Fruit fly (Drosophila melanogaster) whole organism, embryonic: Measurements from ENCODE around the gene Mocs1.

Experiments used
- Asciz ChIP-seq: fragments of 200-800 bp; sonication (Bioruptor generic); optimal IDR thresholded peaks from 2 replicates; lab custom pipeline; 2017; ENCODE audit warnings: missing biosample characterization, mild to moderate bottlenecking, missing genetic modification characterization, missing genetic modification reagents
- C15 ChIP-seq: fragments of 200-800 bp; sonication (Bioruptor generic); IDR thresholded peaks from 3 replicates; pipeline ENCODE4 v1.3.6; 2022; ENCODE audit warnings: missing biosample characterization, missing genetic modification characterization
- CG10267 ChIP-seq: fragments of 200-800 bp; sonication (Bioruptor generic); optimal IDR thresholded peaks from 2 replicates; lab custom pipeline; 2018; ENCODE audit warnings: missing biosample characterization, mild to moderate bottlenecking, missing genetic modification characterization, moderate library complexity
- CG10274 ChIP-seq: fragments of 200-800 bp; sonication (Bioruptor generic); optimal IDR thresholded peaks from 3 replicates; lab custom pipeline; 2017; ENCODE audit warnings: missing biosample characterization, mild to moderate bottlenecking, missing genetic modification characterization
- CG10979 ChIP-seq: fragments of 200-800 bp; sonication (Bioruptor generic); optimal IDR thresholded peaks from 2 replicates; lab custom pipeline; 2018; ENCODE audit warnings: missing biosample characterization, mild to moderate bottlenecking, missing genetic modification characterization, moderate library complexity
- CG11085 ChIP-seq: fragments of 200-800 bp; sonication (Bioruptor generic); IDR thresholded peaks from 2 replicates; pipeline ENCODE4 v1.3.6; 2022; ENCODE audit warnings: missing biosample characterization, missing genetic modification characterization
- CG11695 ChIP-seq: fragments of 200-800 bp; sonication (Bioruptor generic); IDR thresholded peaks from 3 replicates; pipeline ENCODE4 v1.3.6; 2022; ENCODE audit warnings: missing biosample characterization, missing genetic modification characterization
- CG12071 ChIP-seq: fragments of 200-800 bp; sonication (Bioruptor generic); optimal IDR thresholded peaks from 3 replicates; lab custom pipeline; 2018; ENCODE audit warnings: missing biosample characterization, mild to moderate bottlenecking, missing genetic modification characterization
- CG12219 ChIP-seq: fragments of 200-800 bp; sonication (Bioruptor generic); optimal IDR thresholded peaks from 3 replicates; lab custom pipeline; 2018; ENCODE audit warnings: missing biosample characterization, mild to moderate bottlenecking, missing genetic modification characterization
- CG12391 ChIP-seq: fragments of 200-800 bp; sonication (Bioruptor generic); optimal IDR thresholded peaks from 3 replicates; lab custom pipeline; 2018; ENCODE audit warnings: missing biosample characterization, mild to moderate bottlenecking, missing genetic modification characterization, moderate library complexity
- CG13296 ChIP-seq: fragments of 200-800 bp; sonication (Bioruptor generic); optimal IDR thresholded peaks from 3 replicates; lab custom pipeline; 2018; ENCODE audit warnings: missing biosample characterization, mild to moderate bottlenecking, missing genetic modification characterization
- CG15696 ChIP-seq: fragments of 200-800 bp; sonication (Bioruptor generic); optimal IDR thresholded peaks from 2 replicates; lab custom pipeline; 2019; ENCODE audit warnings: missing biosample characterization, mild to moderate bottlenecking, missing genetic modification characterization, moderate library complexity
- CG17829 ChIP-seq: fragments of 200-800 bp; optimal IDR thresholded peaks from 2 replicates; lab custom pipeline; 2019; ENCODE audit warnings: missing biosample characterization, mild to moderate bottlenecking, missing genetic modification characterization, moderate library complexity
- CG1792 ChIP-seq: fragments of 200-800 bp; sonication (Bioruptor generic); optimal IDR thresholded peaks from 2 replicates; lab custom pipeline; 2016; ENCODE audit warnings: missing biosample characterization, missing genetic modification characterization
- CG18599 ChIP-seq: fragments of 200-800 bp; sonication (Bioruptor generic); optimal IDR thresholded peaks from 3 replicates; lab custom pipeline; 2017; ENCODE audit warnings: missing biosample characterization, missing genetic modification characterization, mild to moderate bottlenecking, moderate library complexity, missing genetic modification reagents
- CG18764 ChIP-seq: fragments of 200-800 bp; sonication (Bioruptor generic); optimal IDR thresholded peaks from 3 replicates; lab custom pipeline; 2016; ENCODE audit warnings: missing biosample characterization, missing genetic modification characterization
- CG2120 ChIP-seq: fragments of 200-800 bp; sonication (Bioruptor generic); optimal IDR thresholded peaks from 3 replicates; lab custom pipeline; 2016; ENCODE audit warnings: missing biosample characterization, missing genetic modification characterization
- CG2712 ChIP-seq: fragments of 200-800 bp; optimal IDR thresholded peaks from 3 replicates; lab custom pipeline; 2019; ENCODE audit warnings: missing biosample characterization, mild to moderate bottlenecking, missing genetic modification characterization, moderate library complexity
- CG2875 ChIP-seq: fragments of 200-800 bp; sonication (Bioruptor generic); optimal IDR thresholded peaks from 2 replicates; lab custom pipeline; 2017; ENCODE audit warnings: missing biosample characterization, mild to moderate bottlenecking, missing genetic modification characterization, missing genetic modification reagents
- CG3065 ChIP-seq: fragments of 200-800 bp; sonication (Bioruptor generic); optimal IDR thresholded peaks from 2 replicates; lab custom pipeline; 2016; ENCODE audit warnings: missing biosample characterization, missing genetic modification characterization
- CG3281 ChIP-seq: fragments of 200-800 bp; sonication (Bioruptor generic); optimal IDR thresholded peaks from 3 replicates; lab custom pipeline; 2017; ENCODE audit warnings: missing biosample characterization, mild to moderate bottlenecking, missing genetic modification characterization
- CG33213 ChIP-seq: fragments of 200-800 bp; sonication (Bioruptor generic); optimal IDR thresholded peaks from 3 replicates; lab custom pipeline; 2016; ENCODE audit warnings: missing biosample characterization, missing genetic modification characterization
- CG3847 ChIP-seq: fragments of 200-800 bp; sonication (Bioruptor generic); IDR thresholded peaks from 2 replicates; pipeline ENCODE4 v1.3.6; 2022; ENCODE audit warnings: missing biosample characterization, missing genetic modification characterization
- CG4854 ChIP-seq: fragments of 200-800 bp; sonication (Bioruptor generic); optimal IDR thresholded peaks from 2 replicates; lab custom pipeline; 2016; ENCODE audit warnings: missing biosample characterization, missing genetic modification characterization, inconsistent platforms
- CG6254 ChIP-seq: fragments of 200-800 bp; sonication (Bioruptor generic); optimal IDR thresholded peaks from 3 replicates; lab custom pipeline; 2017; ENCODE audit warnings: mild to moderate bottlenecking, missing biosample characterization, missing genetic modification reagents, missing genetic modification characterization
- CG6683 ChIP-seq: fragments of 200-800 bp; sonication (Bioruptor generic); optimal IDR thresholded peaks from 2 replicates; lab custom pipeline; 2017; ENCODE audit warnings: missing biosample characterization, mild to moderate bottlenecking, missing genetic modification characterization, missing genetic modification reagents
- CG6813 ChIP-seq: fragments of 200-800 bp; sonication (Bioruptor generic); optimal IDR thresholded peaks from 2 replicates; lab custom pipeline; 2017; ENCODE audit warnings: missing biosample characterization, missing genetic modification characterization, mild to moderate bottlenecking, moderate library complexity, missing genetic modification reagents
- CrebB ChIP-seq: fragments of 200-800 bp; sonication (Bioruptor generic); optimal IDR thresholded peaks from 3 replicates; lab custom pipeline; 2018; ENCODE audit warnings: missing biosample characterization, mild to moderate bottlenecking, missing genetic modification characterization
- Dek ChIP-seq: fragments of 200-800 bp; sonication (Bioruptor generic); optimal IDR thresholded peaks from 3 replicates; lab custom pipeline; 2019; ENCODE audit warnings: missing biosample characterization, mild to moderate bottlenecking, missing genetic modification characterization, moderate library complexity
- Eip74EF ChIP-seq, 2 experiments: fragments of 200-800 bp in 1 of 2; fragments of >200 bp in 1 of 2; sonication (Bioruptor generic) in 1 of 2; optimal IDR thresholded peaks; 2 replicates each; lab custom pipeline; 2017 to 2019; ENCODE audit warnings: missing biosample characterization in 2 of 2, missing genetic modification characterization in 2 of 2, mild to moderate bottlenecking in 1 of 2, moderate library complexity in 1 of 2
- Fer1 ChIP-seq: fragments of 200-800 bp; sonication (Bioruptor generic); optimal IDR thresholded peaks from 2 replicates; lab custom pipeline; 2017; ENCODE audit warnings: missing biosample characterization, mild to moderate bottlenecking, missing genetic modification characterization
- Fer2 ChIP-seq: fragments of 200-800 bp; sonication (Bioruptor generic); optimal IDR thresholded peaks from 2 replicates; lab custom pipeline; 2018; ENCODE audit warnings: missing biosample characterization, mild to moderate bottlenecking, missing genetic modification characterization, moderate library complexity
- HLHmδ ChIP-seq: fragments of 200-800 bp; sonication (Bioruptor generic); optimal IDR thresholded peaks from 2 replicates; lab custom pipeline; 2018; ENCODE audit warnings: missing biosample characterization, mild to moderate bottlenecking, missing genetic modification characterization, moderate library complexity
- Hmx ChIP-seq: fragments of 200-800 bp; sonication (Bioruptor generic); optimal IDR thresholded peaks from 2 replicates; lab custom pipeline; 2016; ENCODE audit warnings: missing biosample characterization, missing genetic modification characterization
- Max ChIP-seq: fragments of 200-800 bp; sonication (Bioruptor generic); optimal IDR thresholded peaks from 2 replicates; lab custom pipeline; 2016; ENCODE audit warnings: missing biosample characterization, mild to moderate bottlenecking, missing genetic modification characterization
- Meics ChIP-seq: fragments of 200-800 bp; sonication (Bioruptor generic); optimal IDR thresholded peaks from 2 replicates; lab custom pipeline; 2017; ENCODE audit warnings: missing biosample characterization, mild to moderate bottlenecking, missing genetic modification characterization
- Sox100B ChIP-seq: fragments of 200-800 bp; sonication (Bioruptor generic); optimal IDR thresholded peaks from 3 replicates; lab custom pipeline; 2018; ENCODE audit warnings: missing biosample characterization, mild to moderate bottlenecking, missing genetic modification characterization
- Sox102F ChIP-seq: fragments of 200-800 bp; sonication (Bioruptor generic); optimal IDR thresholded peaks from 2 replicates; lab custom pipeline; 2018; ENCODE audit warnings: missing biosample characterization, mild to moderate bottlenecking, missing genetic modification characterization, moderate library complexity
- Sry-β ChIP-seq: fragments of 200-800 bp; sonication (Bioruptor generic); optimal IDR thresholded peaks from 2 replicates; lab custom pipeline; 2018; ENCODE audit warnings: missing biosample characterization, mild to moderate bottlenecking, missing genetic modification characterization, moderate library complexity
- bbx ChIP-seq: fragments of 200-800 bp; sonication (Bioruptor generic); IDR thresholded peaks from 2 replicates; pipeline ENCODE4 v1.3.6; 2022; ENCODE audit warnings: missing biosample characterization, missing genetic modification characterization; ENCODE audit not compliant: partially characterized antibody
- caup ChIP-seq: fragments of 200-800 bp; sonication (Bioruptor generic); optimal IDR thresholded peaks from 3 replicates; lab custom pipeline; 2017; ENCODE audit warnings: missing biosample characterization, mild to moderate bottlenecking, missing genetic modification characterization, moderate library complexity; ENCODE audit not compliant: severe bottlenecking
- dimm ChIP-seq: fragments of 200-800 bp; sonication (Bioruptor generic); IDR thresholded peaks from 2 replicates; pipeline ENCODE4 v1.3.6; 2022; ENCODE audit warnings: missing biosample characterization, missing genetic modification characterization
- fd96Cb ChIP-seq: fragments of 200-800 bp; sonication (Bioruptor generic); optimal IDR thresholded peaks from 2 replicates; lab custom pipeline; 2018; ENCODE audit warnings: missing biosample characterization, mild to moderate bottlenecking, missing genetic modification characterization, moderate library complexity
- org-1 ChIP-seq: fragments of 200-800 bp; sonication (Bioruptor generic); optimal IDR thresholded peaks from 2 replicates; lab custom pipeline; 2017; ENCODE audit warnings: missing biosample characterization, missing genetic modification characterization
- psq ChIP-seq: fragments of 200-800 bp; sonication (Bioruptor generic); optimal IDR thresholded peaks from 2 replicates; lab custom pipeline; 2017; ENCODE audit warnings: missing biosample characterization, missing genetic modification characterization
- sens ChIP-seq: fragments of 200-800 bp; sonication (Bioruptor generic); peaks from one replicate; lab custom pipeline; 2016; ENCODE audit warnings: missing biosample characterization, missing genetic modification characterization
- sob ChIP-seq: fragments of 200-800 bp; sonication (Bioruptor generic); IDR thresholded peaks from 2 replicates; pipeline ENCODE4 v1.3.6; 2022; ENCODE audit warnings: missing biosample characterization, missing genetic modification characterization
- tap ChIP-seq: fragments of 200-800 bp; optimal IDR thresholded peaks from 3 replicates; lab custom pipeline; 2019; ENCODE audit warnings: missing biosample characterization, mild to moderate bottlenecking, missing genetic modification characterization, moderate library complexity
- wek ChIP-seq: fragments of 200-800 bp; sonication (Bioruptor generic); optimal IDR thresholded peaks from 3 replicates; lab custom pipeline; 2018; ENCODE audit warnings: missing biosample characterization, mild to moderate bottlenecking, missing genetic modification characterization, moderate library complexity
- zfh1 ChIP-seq: fragments of 200-800 bp; sonication (Bioruptor generic); IDR thresholded peaks from 3 replicates; pipeline ENCODE4 v1.3.6; 2022; ENCODE audit warnings: missing biosample characterization, missing genetic modification characterization

Mocs1 gene

DNA sequence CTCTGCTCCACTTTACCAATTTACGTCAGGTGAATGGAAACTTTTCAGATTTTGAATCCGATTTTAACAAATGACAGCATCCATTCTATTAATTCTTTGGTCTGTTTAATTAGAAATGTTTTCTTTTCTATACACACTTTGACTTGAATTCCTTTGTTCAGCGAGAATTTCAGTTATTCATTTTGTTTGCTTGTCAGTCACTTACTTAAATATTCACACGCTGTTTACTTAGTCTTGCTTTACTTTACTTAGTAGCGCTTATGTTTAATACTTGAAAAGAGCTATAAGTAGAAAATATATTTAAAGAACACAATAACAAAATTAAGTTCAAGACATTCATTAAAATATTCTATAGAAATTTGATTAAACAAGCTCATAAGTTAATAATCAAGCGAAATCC, 37.1 kb downstream of the Mocs1 start, which contains the start of gene CG32073:
TSS of gene CG32073 (minus strand) at position 151 of the 400 bp plus-strand sequence.
- TF ChIP-seq Dek (peak; percentile 17), CG12071 (GFP tag; lab: Kevin White, UChicago) (peak; percentile 75), CG10979 (tag; lab: Kevin White, UChicago) (peak; percentile 33), CG18764 (GFP tag; lab: Kevin White, UChicago) (peak; percentile 75), tap (tag; lab: Kevin White, UChicago) (peak; percentile 36), CG18599 (GFP tag; lab: Kevin White, UChicago) (peak; percentile 75), CG3847 (GFP tag; lab: Robert Waterston, UW) (no peak), Max (peak; percentile 35), Sry-β (GFP tag; lab: Kevin White, UChicago) (peak; percentile 16), CG10267 (tag; lab: Kevin White, UChicago) (peak; percentile 25), CG3065 (GFP tag; lab: Kevin White, UChicago) (no peak), CG15696 (tag; lab: Kevin White, UChicago) (peak; percentile 21), Sox100B (GFP tag; lab: Kevin White, UChicago) (peak; percentile 66), sob (GFP tag; lab: Robert Waterston, UW) (peak; percentile 40; the same call in 1 of the 2 replicates), CG11695 (0 out of 3 replicates have a peak, but pooled peaks have one; percentile 20), CG13296 (GFP tag; lab: Kevin White, UChicago) (peak; percentile 55), CG1792 (GFP tag; lab: Kevin White, UChicago) (peak; percentile 52), CG2712 (tag; lab: Kevin White, UChicago) (peak; percentile 44), C15 (peak; percentile 22; the same call in 1 of the 3 replicates), caup (GFP tag; lab: Kevin White, UChicago) (peak; percentile 38), Eip74EF (GFP tag; optimal IDR thresholded peaks at IDR 0.05; lab: Kevin White, UChicago) (no peak), CG33213 (GFP tag; lab: Kevin White, UChicago) (peak; percentile 34), wek (GFP tag; lab: Kevin White, UChicago) (peak; percentile 40), CG12391 (no peak), CG12219 (no peak), Meics (peak; percentile 17), CG6683 (GFP tag; lab: Kevin White, UChicago) (peak; percentile 40), zfh1 (GFP tag; lab: Robert Waterston, UW) (no peak), CrebB (no peak), sens (GFP tag; lab: Kevin White, UChicago) (no peak), bbx (GFP tag; lab: Robert Waterston, UW) (no peak), Fer1 (peak; percentile 56), HLHmδ (GFP tag; lab: Kevin White, UChicago) (no peak), CG6813 (peak; percentile 55), CG17829 (tag; lab: Kevin White, UChicago) (no peak), CG10274 (no peak), CG2875 (GFP tag; lab: Kevin White, UChicago) (peak; percentile 29), Asciz (GFP tag; lab: Kevin White, UChicago) (peak; percentile 23), fd96Cb (peak; percentile 28), Fer2 (no peak), Sox102F (GFP tag; lab: Kevin White, UChicago) (no peak), org-1 (GFP tag; lab: Kevin White, UChicago) (peak; percentile 1), CG2120 (no peak), Hmx (GFP tag; lab: Kevin White, UChicago) (no peak), CG3281 (GFP tag; lab: Kevin White, UChicago) (peak; percentile 2), CG11085 (GFP tag; lab: Robert Waterston, UW) (no peak), CG4854 (GFP tag; lab: Kevin White, UChicago) (peak; percentile 28), dimm (GFP tag; lab: Robert Waterston, UW) (no peak), CG6254 (GFP tag; lab: Kevin White, UChicago) (peak; percentile 33), psq (GFP tag; lab: Kevin White, UChicago) (no peak)
